Fruit fly (Drosophila melanogaster): ENCODE results near the gene CG7384.
A peak's percentile ranks its signal among the peaks of the same experiment; 100 is the strongest.

CG7384 gene

DNA sequence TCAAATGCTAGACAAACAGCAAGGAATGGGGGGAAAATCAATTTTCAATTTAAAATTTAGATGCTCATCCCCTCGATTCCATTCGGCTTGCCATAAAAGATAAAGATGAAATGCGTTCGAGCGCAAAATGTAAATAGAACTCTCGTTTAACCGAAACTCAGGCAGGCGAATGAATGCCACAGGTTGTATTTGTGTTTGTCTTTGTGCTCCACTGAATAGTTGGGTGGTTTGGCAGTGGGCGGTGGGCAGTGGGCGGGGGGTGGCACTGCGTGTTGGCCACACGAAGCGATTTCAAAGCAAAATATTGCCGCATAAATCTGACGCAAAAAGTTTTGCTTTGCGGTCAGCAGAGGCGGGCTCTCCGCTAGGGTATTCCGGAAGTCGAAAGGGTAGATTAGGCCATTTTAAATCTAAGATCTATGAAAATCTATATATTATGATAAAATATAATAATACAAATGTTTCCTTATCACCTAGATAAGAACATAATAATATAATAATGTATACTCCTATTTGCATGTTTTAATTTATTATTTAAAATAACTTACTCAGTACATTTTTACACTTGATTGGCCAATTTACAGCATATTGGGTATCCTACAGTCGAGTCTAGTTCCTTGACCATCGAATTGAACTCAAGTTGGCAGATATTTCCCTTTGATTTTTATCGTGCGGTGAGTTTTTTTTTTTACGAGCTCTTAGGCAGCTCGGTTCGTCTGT is 12.1 kb upstream of the CG7384 start (continued):
- TF ChIP-seq CG13624 (GFP tag; optimal IDR thresholded peaks at IDR 0.05) (no peak), Jarid2 (GFP tag; optimal IDR thresholded peaks at IDR 0.05) (peak; percentile 33), lola (GFP tag; optimal IDR thresholded peaks at IDR 0.05) (no peak), gsb (GFP tag; IDR thresholded peaks at IDR 0.05) (peak; percentile 48), en (GFP tag; optimal IDR thresholded peaks at IDR 0.05) (no peak), salm (tag; optimal IDR thresholded peaks at IDR 0.05) (peak; percentile 17), vfl (GFP tag; optimal IDR thresholded peaks at IDR 0.05) (no peak), lilli (GFP tag; optimal IDR thresholded peaks at IDR 0.05) (peak; percentile 22), CG33557 (GFP tag; optimal IDR thresholded peaks at IDR 0.05) (no peak), tin (GFP tag; optimal IDR thresholded peaks at IDR 0.05) (peak; percentile 22), CG13775 (GFP tag; optimal IDR thresholded peaks at IDR 0.05) (peak; percentile 53), CG3407 (GFP tag; optimal IDR thresholded peaks at IDR 0.05) (no peak), sob (GFP tag; IDR thresholded peaks at IDR 0.05) (peak; percentile 68; the same call in 1 of the 2 replicates), Hmr (GFP tag; optimal IDR thresholded peaks at IDR 0.05) (peak; percentile 79), CG9797 (GFP tag; optimal IDR thresholded peaks at IDR 0.05) (no peak), CG32767 (GFP tag; IDR thresholded peaks at IDR 0.05) (0 out of 2 replicates have a peak, but pooled peaks have one; percentile 13), lov (optimal IDR thresholded peaks at IDR 0.05) (no peak), lov (GFP tag; IDR thresholded peaks at IDR 0.05) (no peak), Doc3 (GFP tag; IDR thresholded peaks at IDR 0.05; ENCODE audit: partially characterized antibody) (no peak), CG8281 (tag; optimal IDR thresholded peaks at IDR 0.05) (peak; percentile 11), lbe (GFP tag; optimal IDR thresholded peaks at IDR 0.05) (no peak), wdn (GFP tag; IDR thresholded peaks at IDR 0.05) (no peak), CG4707 (GFP tag; optimal IDR thresholded peaks at IDR 0.05) (no peak), CG3995 (GFP tag; optimal IDR thresholded peaks at IDR 0.05) (no peak), sim (GFP tag; IDR thresholded peaks at IDR 0.05) (no peak; the same call in 1 of the 2 replicates), CG17612 (GFP tag; IDR thresholded peaks at IDR 0.05) (no peak), ftz-f1 (GFP tag; optimal IDR thresholded peaks at IDR 0.05) (no peak), CG10959 (GFP tag; IDR thresholded peaks at IDR 0.05) (no peak), Ets65A (GFP tag) (peak; percentile 66), CG7987 (GFP tag; optimal IDR thresholded peaks at IDR 0.05) (no peak), Xbp1 (GFP tag; optimal IDR thresholded peaks at IDR 0.05) (peak; percentile 65), pnt (GFP tag; optimal IDR thresholded peaks at IDR 0.05) (no peak), fd96Cb (tag; optimal IDR thresholded peaks at IDR 0.05) (peak; percentile 57), CG8924 (tag; optimal IDR thresholded peaks at IDR 0.05) (peak; percentile 64), CG34224 (GFP tag; IDR thresholded peaks at IDR 0.05; ENCODE audit: partially characterized antibody) (no peak), sc (optimal IDR thresholded peaks at IDR 0.05) (no peak), sc (GFP tag; optimal IDR thresholded peaks at IDR 0.05) (peak; percentile 25), CG13424 (tag; optimal IDR thresholded peaks at IDR 0.05) (peak; percentile 76), z (GFP tag; IDR thresholded peaks at IDR 0.05) (no peak; the same call in 2 of the 3 replicates), scrt (GFP tag; optimal IDR thresholded peaks at IDR 0.05) (peak; percentile 85), slp2 (GFP tag; optimal IDR thresholded peaks at IDR 0.05) (no peak), ems (GFP tag; optimal IDR thresholded peaks at IDR 0.05) (no peak), zen (tag; optimal IDR thresholded peaks at IDR 0.05) (peak; percentile 47), Sox100B (GFP tag; optimal IDR thresholded peaks at IDR 0.05) (peak; percentile 68), run (tag; optimal IDR thresholded peaks at IDR 0.05) (peak; percentile 47), Gug (GFP tag; IDR thresholded peaks at IDR 0.05) (peak; percentile 59; the same call in 3 of the 4 replicates), lmd (GFP tag; IDR thresholded peaks at IDR 0.05) (peak; percentile 83), al (GFP tag; IDR thresholded peaks at IDR 0.05) (peak; percentile 27; the same call in 1 of the 2 replicates), CG11247 (GFP tag; IDR thresholded peaks at IDR 0.05) (peak; percentile 30; the same call in 1 of the 2 replicates), Bgb (GFP tag; IDR thresholded peaks at IDR 0.05; ENCODE audit: partially characterized antibody) (no peak)
